Worm (Caenorhabditis elegans): ENCODE results near the gene B0336.7.

Gene B0336.7

DNA sequence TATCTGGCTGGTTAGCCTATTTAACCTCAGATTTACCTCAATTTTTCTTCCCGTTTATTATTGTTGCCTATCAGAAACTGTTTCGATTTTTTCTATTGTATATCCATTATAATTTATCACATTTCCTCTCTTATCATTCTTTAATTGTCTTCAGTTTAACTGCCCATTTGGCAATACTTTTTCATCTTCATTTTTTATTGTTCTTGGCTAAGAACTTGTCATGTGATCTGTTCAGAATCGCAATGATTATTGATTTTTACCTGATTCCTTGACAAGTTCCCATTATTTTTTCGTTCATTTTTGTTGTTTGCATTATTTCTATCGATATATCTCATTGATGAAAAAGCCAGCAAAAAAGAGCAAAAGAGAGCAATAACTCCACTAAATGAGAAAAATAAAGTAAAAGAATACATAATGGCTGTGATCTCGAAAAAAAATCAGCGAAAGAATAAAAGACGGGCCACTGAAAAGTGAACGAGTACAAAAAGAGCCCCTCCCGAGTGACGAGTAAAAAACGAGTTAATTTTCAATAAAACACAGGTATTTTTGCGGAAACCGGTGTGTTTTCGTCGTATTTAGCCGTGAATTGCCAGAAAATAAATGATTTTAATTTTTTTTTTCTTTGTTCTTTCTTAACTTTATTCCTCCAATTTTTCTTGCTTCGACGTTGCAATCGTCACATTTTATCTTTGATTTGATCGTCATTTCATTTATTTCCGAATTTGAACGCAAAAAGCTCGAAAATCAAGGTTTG is 17.2 kb upstream of the B0336.7 start, which contains the start of gene arf-1 (continued):
- no peak for TF ChIP-seq F10B5.3 (tag; optimal IDR thresholded peaks at IDR 0.05)
- peak in 1 of 2 experiments; percentile 21 for TF ChIP-seq unc-62 (GFP tag; optimal IDR thresholded peaks at IDR 0.05 in 1 of 2)
- TF ChIP-seq unc-62 (tag; optimal IDR thresholded peaks at IDR 0.05), result no peak
- no peak for TF ChIP-seq hif-1 (tag; optimal IDR thresholded peaks at IDR 0.05)
- no peak for TF ChIP-seq dmd-9 (GFP tag; IDR thresholded peaks at IDR 0.05)
- no peak for TF ChIP-seq Y48G9A.11 (GFP tag; IDR thresholded peaks at IDR 0.05)
- TF ChIP-seq pqm-1 (tag; optimal IDR thresholded peaks at IDR 0.05), result no peak
- TF ChIP-seq hlh-30 (tag; optimal IDR thresholded peaks at IDR 0.05; ENCODE audit: insufficient read depth), result peak; percentile 51
- TF ChIP-seq php-3 (GFP tag; IDR thresholded peaks at IDR 0.05), result peak; percentile 76
- TF ChIP-seq nhr-11 (tag; optimal IDR thresholded peaks at IDR 0.05), result no peak
- TF ChIP-seq T26A8.4 (GFP tag; IDR thresholded peaks at IDR 0.05), result no peak
- no peak for TF ChIP-seq pha-4 (GFP tag; IDR thresholded peaks at IDR 0.05)
- no peak for TF ChIP-seq pha-4 (tag; optimal IDR thresholded peaks at IDR 0.05)
- TF ChIP-seq nhr-237 (tag; optimal IDR thresholded peaks at IDR 0.05), result no peak
- no peak for TF ChIP-seq jun-1 (tag; optimal IDR thresholded peaks at IDR 0.05)
- no peak for TF ChIP-seq arid-1 (GFP tag; conservative IDR thresholded peaks at IDR 0.05)
- no peak for TF ChIP-seq snpc-1.2 (GFP tag; IDR thresholded peaks at IDR 0.05)
- no peak for TF ChIP-seq mxl-2 (GFP tag; conservative IDR thresholded peaks at IDR 0.05)
- TF ChIP-seq lin-38 (GFP tag; IDR thresholded peaks at IDR 0.05), result peak; percentile 23; the same call in 1 of the 2 replicates

DNA sequence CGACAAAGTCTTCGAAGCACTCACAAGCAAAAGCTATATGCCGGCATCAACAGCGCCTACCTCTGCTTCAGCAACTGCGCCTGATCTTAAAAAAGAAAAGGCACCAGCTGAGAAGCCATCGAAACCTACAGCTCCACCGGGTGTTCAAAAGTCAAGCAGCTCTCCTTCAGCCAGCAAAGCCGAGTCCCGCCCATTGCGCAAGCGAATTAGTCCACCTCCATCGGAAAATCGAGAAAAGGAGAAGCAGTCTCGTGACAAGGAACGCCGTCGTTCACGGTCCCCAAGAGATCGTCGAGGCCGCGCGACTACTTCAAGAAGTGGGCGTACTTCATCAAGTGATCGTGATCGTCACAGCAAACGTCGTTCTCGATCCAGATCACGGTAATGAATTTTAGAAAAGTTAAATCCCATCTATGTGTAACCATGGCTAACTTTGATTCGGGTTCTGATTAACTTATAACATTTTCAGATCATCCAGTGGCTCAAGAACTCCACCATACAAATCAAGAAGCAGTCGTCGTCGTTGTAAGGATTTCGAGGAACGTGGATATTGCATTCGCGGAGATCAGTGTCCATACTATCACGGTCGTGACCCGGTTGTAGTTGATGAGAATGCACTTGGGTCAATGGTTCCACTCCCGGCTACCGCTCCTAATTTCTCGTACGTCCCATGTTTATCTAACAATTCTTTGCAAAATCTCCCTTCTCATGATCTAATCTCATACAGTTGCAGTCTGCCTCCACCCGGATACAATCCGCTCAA is 14.9 kb upstream of the B0336.7 start:
- TF ChIP-seq D1046.2 (GFP tag; IDR thresholded peaks at IDR 0.05) (0 out of 2 replicates have a peak, but pooled peaks have one; percentile 25), ceh-44 (GFP tag; IDR thresholded peaks at IDR 0.05) (no peak), aly-2 (tag; optimal IDR thresholded peaks at IDR 0.05) (no peak), aha-1 (tag) (peak; percentile 93), unc-62 (GFP tag; optimal IDR thresholded peaks at IDR 0.05 in 1 of 2) (peak in 1 of 2 experiments; percentile 32), unc-62 (tag; optimal IDR thresholded peaks at IDR 0.05) (no peak), set-16 (GFP tag; IDR thresholded peaks at IDR 0.05) (peak; percentile 65), pqm-1 (tag; optimal IDR thresholded peaks at IDR 0.05) (no peak)

DNA sequence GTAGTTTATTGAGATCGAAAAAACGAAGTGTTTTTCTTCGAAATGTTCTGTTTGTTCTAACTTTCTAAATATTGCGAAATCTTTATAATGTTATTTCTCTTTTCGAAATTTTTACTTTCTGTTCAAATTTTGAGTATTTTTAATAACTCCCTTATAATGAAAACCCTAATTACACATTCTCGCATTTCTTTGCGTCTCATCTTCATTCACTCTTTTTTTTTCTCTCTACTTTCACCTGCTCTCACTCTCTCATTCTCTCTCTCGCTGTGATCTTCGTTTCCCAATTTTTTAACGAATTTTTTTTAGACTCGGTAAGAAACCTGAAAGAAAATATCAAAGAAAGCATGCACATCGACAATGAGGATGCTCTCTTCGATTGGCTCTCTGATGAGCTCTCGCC is 14.1 kb upstream of the B0336.7 start, which contains the start of gene rbm-26:
TSS of gene rbm-26 (plus strand) at position 301 of the 400 bp plus-strand sequence.
- TF ChIP-seq daf-16 (GFP tag; optimal IDR thresholded peaks at IDR 0.05) (no peak), daf-16 (tag; optimal IDR thresholded peaks at IDR 0.05) (peak; percentile 6), F44E2.7 (GFP tag; IDR thresholded peaks at IDR 0.05) (no peak), daf-19 (GFP tag; conservative IDR thresholded peaks at IDR 0.05) (no peak), Y48G9A.11 (GFP tag; IDR thresholded peaks at IDR 0.05) (no peak)

DNA sequence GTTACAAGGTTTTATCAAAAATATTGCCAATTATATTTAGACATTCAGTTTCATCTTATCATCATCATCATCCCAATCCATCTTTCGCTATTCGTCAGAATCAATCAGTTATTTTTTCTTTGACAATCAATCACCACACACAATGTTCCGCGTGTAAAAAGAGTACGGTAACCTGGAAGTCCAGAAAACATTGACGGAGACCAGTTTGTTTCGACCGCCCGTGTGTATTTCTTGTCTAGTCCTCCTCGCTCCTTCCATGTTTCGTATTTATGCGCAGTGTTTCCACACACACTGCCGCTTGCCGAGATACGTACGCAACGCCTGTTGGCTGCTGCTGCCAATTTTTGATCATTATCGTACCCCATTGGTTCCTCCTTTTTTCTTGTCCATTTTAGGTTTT is 13.5 kb upstream of the B0336.7 start:
- TF ChIP-seq vab-7 (GFP tag; IDR thresholded peaks at IDR 0.05) (no peak), daf-8 (GFP tag; IDR thresholded peaks at IDR 0.05) (no peak), Y48G9A.11 (GFP tag; IDR thresholded peaks at IDR 0.05) (no peak), ceh-44 (GFP tag; IDR thresholded peaks at IDR 0.05) (no peak), mep-1 (tag; optimal IDR thresholded peaks at IDR 0.05) (peak; percentile 53), zip-11 (GFP tag; IDR thresholded peaks at IDR 0.05) (no peak), dmd-9 (GFP tag; IDR thresholded peaks at IDR 0.05) (no peak), gei-8 (GFP tag; optimal IDR thresholded peaks at IDR 0.05) (no peak), hif-1 (tag; optimal IDR thresholded peaks at IDR 0.05) (no peak), nhr-42 (GFP tag; IDR thresholded peaks at IDR 0.05) (no peak), nhr-77 (tag; optimal IDR thresholded peaks at IDR 0.05) (no peak), spr-1 (tag; optimal IDR thresholded peaks at IDR 0.05) (peak; percentile 45), dmd-8 (GFP tag; IDR thresholded peaks at IDR 0.05) (no peak), ceh-82 (tag; optimal IDR thresholded peaks at IDR 0.05) (no peak), zip-2 (tag; optimal IDR thresholded peaks at IDR 0.05) (no peak), R02D3.7 (tag; optimal IDR thresholded peaks at IDR 0.05) (no peak), dmd-6 (GFP tag; IDR thresholded peaks at IDR 0.05) (peak; percentile 30; the same call in 1 of the 2 replicates), madf-9 (GFP tag; conservative IDR thresholded peaks at IDR 0.05) (0 out of 2 replicates have a peak, but pooled peaks have one; percentile 42), madf-5 (GFP tag; IDR thresholded peaks at IDR 0.05) (no peak), fkh-10 (GFP tag; optimal IDR thresholded peaks at IDR 0.05) (no peak), nhr-11 (tag; optimal IDR thresholded peaks at IDR 0.05) (no peak)

Data from whole organism, L4 larva.